Fruit fly (Drosophila melanogaster) Kc167 (cell line): ENCODE measurements around the gene CG4360.

Experiments
- Sin3A ChIP-seq: fragments of >200 bp; optimal IDR thresholded peaks from 2 replicates; lab custom pipeline; 2018; ENCODE audit warnings: missing external identifiers
- insv ChIP-seq: fragments of >200 bp; optimal IDR thresholded peaks from 3 replicates; lab custom pipeline; 2018; ENCODE audit warnings: missing external identifiers
- psq ChIP-seq: fragments of >200 bp; optimal IDR thresholded peaks from 2 replicates; lab custom pipeline; 2017; ENCODE audit warnings: missing external identifiers

dm6 chr3R:20317402-20318165 is 10.2 kb downstream of the CG4360 start:
- TF ChIP-seq psq (lab: Kevin White, UChicago) (no peak), Sin3A (lab: Kevin White, UChicago) (no peak), insv (lab: Kevin White, UChicago) (no peak)
